Fruit fly (Drosophila melanogaster) whole organism, wandering third instar larva: Measurements from ENCODE around the gene Fuca.

ENCODE experiments used
- Abd-B ChIP-seq: fragments of >200 bp; optimal IDR thresholded peaks from 2 replicates; lab custom pipeline; 2017; ENCODE audit warnings: missing biosample characterization, missing genetic modification characterization
- CG32264 ChIP-seq: fragments of 200-800 bp; sonication (Bioruptor generic); optimal IDR thresholded peaks from 2 replicates; lab custom pipeline; 2016; ENCODE audit warnings: missing biosample characterization, missing genetic modification characterization
- CG9705 ChIP-seq: fragments of 200-800 bp; sonication (Bioruptor generic); optimal IDR thresholded peaks from 2 replicates; lab custom pipeline; 2018; ENCODE audit warnings: missing biosample characterization, mild to moderate bottlenecking, missing genetic modification characterization
- CrebA ChIP-seq: fragments of 200-800 bp; sonication (Bioruptor generic); optimal IDR thresholded peaks from 2 replicates; lab custom pipeline; 2016; ENCODE audit warnings: missing biosample characterization, mild to moderate bottlenecking, missing genetic modification characterization, borderline replicate concordance
- Dif ChIP-seq: fragments of 200-275, 200-300 bp; sonication (Bioruptor generic); optimal IDR thresholded peaks from 2 replicates; lab custom pipeline; 2018; ENCODE audit warnings: missing biosample characterization, missing genetic modification characterization; ENCODE audit not compliant: partially characterized antibody
- GATAd ChIP-seq: sonication (Bioruptor generic); optimal IDR thresholded peaks from 2 replicates; lab custom pipeline; 2016; ENCODE audit warnings: missing biosample characterization, missing genetic modification characterization
- HLH106 ChIP-seq: fragments of 200-800 bp; optimal IDR thresholded peaks from 3 replicates; lab custom pipeline; 2019; ENCODE audit warnings: missing biosample characterization, mild to moderate bottlenecking, missing genetic modification characterization, moderate library complexity
- Hnf4 ChIP-seq: fragments of 200-800 bp; sonication (Bioruptor generic); optimal IDR thresholded peaks from 2 replicates; lab custom pipeline; 2016; ENCODE audit warnings: missing biosample characterization, mild to moderate bottlenecking, missing genetic modification characterization
- Hr78 ChIP-seq: fragments of >200 bp; optimal IDR thresholded peaks from 2 replicates; lab custom pipeline; 2017; ENCODE audit warnings: missing biosample characterization, missing genetic modification characterization
- Hr83 ChIP-seq: fragments of 200-300 bp; sonication (Bioruptor generic); optimal IDR thresholded peaks from 2 replicates; lab custom pipeline; 2016; ENCODE audit warnings: missing biosample characterization, mild to moderate bottlenecking, missing genetic modification characterization, moderate library complexity; ENCODE audit not compliant: poor library complexity, severe bottlenecking
- Jra ChIP-seq: sonication (Bioruptor generic); optimal IDR thresholded peaks from 2 replicates; lab custom pipeline; 2016; ENCODE audit warnings: missing biosample characterization, missing genetic modification characterization
- Mio ChIP-seq: sonication (Bioruptor generic); optimal IDR thresholded peaks from 2 replicates; lab custom pipeline; 2016; ENCODE audit warnings: missing biosample characterization, missing genetic modification characterization
- Myc ChIP-seq: fragments of >200 bp; optimal IDR thresholded peaks from 2 replicates; lab custom pipeline; 2017
- N ChIP-seq: fragments of >200 bp; optimal IDR thresholded peaks from 2 replicates; lab custom pipeline; 2018; ENCODE audit warnings: missing biosample characterization, missing external identifiers, missing genetic modification characterization
- OdsH ChIP-seq: fragments of 200-800 bp; sonication (Bioruptor generic); optimal IDR thresholded peaks from 2 replicates; lab custom pipeline; 2016; ENCODE audit warnings: missing biosample characterization, mild to moderate bottlenecking, missing genetic modification characterization
- Rel ChIP-seq, 2 experiments: fragments of 200-800 bp; sonication (Bioruptor generic) in 1 of 2; optimal IDR thresholded peaks; 2 replicates in 1 of 2; 3 replicates in 1 of 2; lab custom pipeline; 2016 to 2019; ENCODE audit warnings: mild to moderate bottlenecking in 2 of 2, missing biosample characterization in 2 of 2, missing genetic modification characterization in 2 of 2, moderate library complexity in 1 of 2
- Sp1 ChIP-seq: fragments of 200-800 bp; sonication (Bioruptor generic); optimal IDR thresholded peaks from 3 replicates; lab custom pipeline; 2019; ENCODE audit warnings: missing biosample characterization, mild to moderate bottlenecking, missing genetic modification characterization, moderate library complexity
- Vsx2 ChIP-seq: fragments of 200-300, 225-300 bp; sonication (Bioruptor generic); optimal IDR thresholded peaks from 2 replicates; lab custom pipeline; 2018; ENCODE audit warnings: missing biosample characterization, missing genetic modification characterization; ENCODE audit not compliant: partially characterized antibody
- br ChIP-seq: fragments of 200-800 bp; sonication (Bioruptor generic); optimal IDR thresholded peaks from 2 replicates; lab custom pipeline; 2016; ENCODE audit warnings: missing biosample characterization, missing genetic modification characterization
- brk ChIP-seq: fragments of 200-800 bp; sonication (Bioruptor generic); optimal IDR thresholded peaks from 2 replicates; lab custom pipeline; 2016; ENCODE audit warnings: missing biosample characterization, mild to moderate bottlenecking, missing genetic modification characterization
- dl ChIP-seq, 2 experiments: fragments of 175-275, 200-275 bp in 1 of 2; fragments of 200-275 bp in 1 of 2; sonication (Bioruptor generic); optimal IDR thresholded peaks; lab custom pipeline; 2018; ENCODE audit warnings: mild to moderate bottlenecking in 2 of 2, missing biosample characterization in 2 of 2, missing genetic modification characterization in 2 of 2, moderate library complexity in 2 of 2; ENCODE audit not compliant: partially characterized antibody in 2 of 2, insufficient read depth in 1 of 2
- dmrt93B ChIP-seq: fragments of 200-800 bp; sonication (Bioruptor generic); optimal IDR thresholded peaks from 2 replicates; lab custom pipeline; 2018; ENCODE audit warnings: missing biosample characterization, mild to moderate bottlenecking, missing genetic modification characterization
- dsf ChIP-seq: sonication (Bioruptor generic); optimal IDR thresholded peaks from 2 replicates; lab custom pipeline; 2016; ENCODE audit warnings: missing biosample characterization, missing genetic modification characterization, borderline replicate concordance
- ey ChIP-seq: fragments of 200-800 bp; sonication (Bioruptor generic); optimal IDR thresholded peaks from 2 replicates; lab custom pipeline; 2016; ENCODE audit warnings: missing biosample characterization, missing genetic modification characterization
- fru ChIP-seq: fragments of 200-800 bp; sonication (Bioruptor generic); optimal IDR thresholded peaks from 3 replicates; lab custom pipeline; 2016; ENCODE audit warnings: missing biosample characterization, mild to moderate bottlenecking, missing genetic modification characterization
- h ChIP-seq: fragments of 200-800 bp; sonication (Bioruptor generic); optimal IDR thresholded peaks from 3 replicates; lab custom pipeline; 2016; ENCODE audit warnings: missing biosample characterization, mild to moderate bottlenecking, missing genetic modification characterization
- jim ChIP-seq: fragments of 175-275, 200-325 bp; sonication (Bioruptor generic); optimal IDR thresholded peaks from 2 replicates; lab custom pipeline; 2016; ENCODE audit warnings: missing biosample characterization, mild to moderate bottlenecking, missing genetic modification characterization
- lola ChIP-seq: fragments of >200 bp; optimal IDR thresholded peaks from 2 replicates; lab custom pipeline; 2017; ENCODE audit warnings: missing biosample characterization, missing genetic modification characterization
- pan ChIP-seq: fragments of >200 bp; optimal IDR thresholded peaks from 2 replicates; lab custom pipeline; 2017
- rgr ChIP-seq: fragments of 200-800 bp; sonication (Bioruptor generic); optimal IDR thresholded peaks from 3 replicates; lab custom pipeline; 2016; ENCODE audit warnings: missing biosample characterization, mild to moderate bottlenecking, missing genetic modification characterization
- sage ChIP-seq: fragments of 200-800 bp; sonication (Bioruptor generic); optimal IDR thresholded peaks from 2 replicates; lab custom pipeline; 2016; ENCODE audit warnings: missing biosample characterization, mild to moderate bottlenecking, missing genetic modification characterization
- sv ChIP-seq: fragments of 200-800 bp; sonication (Bioruptor generic); optimal IDR thresholded peaks from 3 replicates; lab custom pipeline; 2016; ENCODE audit warnings: missing biosample characterization, missing genetic modification characterization
- tai ChIP-seq: sonication (Bioruptor generic); optimal IDR thresholded peaks from 2 replicates; lab custom pipeline; 2016; ENCODE audit warnings: missing biosample characterization, missing genetic modification characterization
- usp ChIP-seq: fragments of >200 bp; optimal IDR thresholded peaks from 2 replicates; lab custom pipeline; 2017; ENCODE audit warnings: missing biosample characterization, missing genetic modification characterization
- woc ChIP-seq: sonication (Bioruptor generic); optimal IDR thresholded peaks from 2 replicates; lab custom pipeline; 2016; ENCODE audit warnings: missing biosample characterization, mild to moderate bottlenecking, missing genetic modification characterization

Fuca gene

dm6 chr3L:11526644-11527184, 4.2 kb upstream of the Fuca start:
- no peak for TF ChIP-seq dsf (GFP tag; lab: Kevin White, UChicago)
- TF ChIP-seq Jra (GFP tag; lab: Kevin White, UChicago), result no peak
- TF ChIP-seq Sp1 (GFP tag; lab: Kevin White, UChicago), result no peak
- no peak for TF ChIP-seq pan
- no peak for TF ChIP-seq lola (GFP tag; lab: Kevin White, UChicago)
- TF ChIP-seq CrebA (GFP tag; lab: Kevin White, UChicago), result peak; percentile 12
- TF ChIP-seq HLH106 (tag; lab: Kevin White, UChicago), result no peak
- no peak for TF ChIP-seq brk (GFP tag; lab: Kevin White, UChicago)
- TF ChIP-seq ey, result no peak
- no peak for TF ChIP-seq Rel (GFP tag; optimal IDR thresholded peaks at IDR 0.05; lab: Kevin White, UChicago)
- peak; percentile 92 for TF ChIP-seq Rel (tag; optimal IDR thresholded peaks at IDR 0.05; lab: Kevin White, UChicago)
- no peak for TF ChIP-seq woc (GFP tag; lab: Kevin White, UChicago)
- TF ChIP-seq CG9705 (GFP tag; lab: Kevin White, UChicago), result no peak

- TF ChIP-seq N, result no peak
- no peak for TF ChIP-seq dmrt93B (GFP tag; lab: Kevin White, UChicago)
- no peak for TF ChIP-seq Rel (GFP tag; optimal IDR thresholded peaks at IDR 0.05; lab: Kevin White, UChicago)
- TF ChIP-seq Rel (tag; optimal IDR thresholded peaks at IDR 0.05; lab: Kevin White, UChicago), result peak; percentile 69
- TF ChIP-seq HLH106 (tag; lab: Kevin White, UChicago), result no peak
- TF ChIP-seq brk (GFP tag; lab: Kevin White, UChicago), result peak; percentile 19
- no peak for TF ChIP-seq Abd-B (GFP tag; lab: Kevin White, UChicago)
- TF ChIP-seq sv, result no peak
- TF ChIP-seq Mio (GFP tag; lab: Kevin White, UChicago), result no peak
- peak; percentile 6 for TF ChIP-seq Sp1 (GFP tag; lab: Kevin White, UChicago)
- TF ChIP-seq Hr78 (GFP tag; lab: Kevin White, UChicago), result no peak
- peak; percentile 30 for TF ChIP-seq h
- TF ChIP-seq jim (GFP tag; lab: Kevin White, UChicago), result no peak
- no peak for TF ChIP-seq Myc (lab: Kevin White, UChicago)
- TF ChIP-seq OdsH (GFP tag; lab: Kevin White, UChicago), result no peak
- no peak for TF ChIP-seq Hr83 (GFP tag; lab: Kevin White, UChicago)
- no peak for TF ChIP-seq fru (GFP tag; lab: Kevin White, UChicago)
- TF ChIP-seq rgr (GFP tag; lab: Kevin White, UChicago), result no peak
- TF ChIP-seq CG32264 (GFP tag; lab: Kevin White, UChicago), result no peak
- TF ChIP-seq, all 38 proteins: peak for 4
Observed at dm6 chr3L:11525765-11526164, 3.3 kb upstream of the Fuca start.

dm6 chr3L:11523286-11523685, 773 bp upstream of the Fuca start:
- no peak for TF ChIP-seq sage (GFP tag; lab: Kevin White, UChicago)
- TF ChIP-seq h, result no peak
- TF ChIP-seq Dif (GFP tag; lab: Kevin White, UChicago), result peak; percentile 23
- no peak for TF ChIP-seq CrebA (GFP tag; lab: Kevin White, UChicago)
- no peak for TF ChIP-seq dl (GFP tag; optimal IDR thresholded peaks at IDR 0.05; lab: Kevin White, UChicago; ENCODE audit: insufficient read depth in 1 of 2, partially characterized antibody in 2 of 2)
- TF ChIP-seq pan, result no peak
- TF ChIP-seq Myc (lab: Kevin White, UChicago), result peak; percentile 95
- no peak for TF ChIP-seq Hr83 (GFP tag; lab: Kevin White, UChicago)
- TF ChIP-seq OdsH (GFP tag; lab: Kevin White, UChicago), result no peak
- TF ChIP-seq Hr78 (GFP tag; lab: Kevin White, UChicago), result peak; percentile 55
- TF ChIP-seq Vsx2 (GFP tag; lab: Kevin White, UChicago), result peak; percentile 40
- no peak for TF ChIP-seq jim (GFP tag; lab: Kevin White, UChicago)
- peak; percentile 91 for TF ChIP-seq N
- TF ChIP-seq, all 38 proteins: peak for 5

- no peak for TF ChIP-seq Abd-B (GFP tag; lab: Kevin White, UChicago)
- TF ChIP-seq Hnf4 (GFP tag; lab: Kevin White, UChicago), result no peak
- TF ChIP-seq br, result no peak
- no peak for TF ChIP-seq fru (GFP tag; lab: Kevin White, UChicago)
- no peak for TF ChIP-seq Hr83 (GFP tag; lab: Kevin White, UChicago)
- no peak for TF ChIP-seq usp (GFP tag; lab: Kevin White, UChicago)
- TF ChIP-seq OdsH (GFP tag; lab: Kevin White, UChicago), result no peak
- no peak for TF ChIP-seq pan
- TF ChIP-seq HLH106 (tag; lab: Kevin White, UChicago), result no peak
- TF ChIP-seq GATAd, result no peak
- TF ChIP-seq Myc (lab: Kevin White, UChicago), result no peak
- TF ChIP-seq tai (GFP tag; lab: Kevin White, UChicago), result no peak
- no peak for TF ChIP-seq CG9705 (GFP tag; lab: Kevin White, UChicago)
- TF ChIP-seq Sp1 (GFP tag; lab: Kevin White, UChicago), result no peak
- TF ChIP-seq woc (GFP tag; lab: Kevin White, UChicago), result no peak
- no peak for TF ChIP-seq Rel (GFP tag; optimal IDR thresholded peaks at IDR 0.05; lab: Kevin White, UChicago)
- TF ChIP-seq Rel (tag; optimal IDR thresholded peaks at IDR 0.05; lab: Kevin White, UChicago), result no peak
- no peak for TF ChIP-seq CG32264 (GFP tag; lab: Kevin White, UChicago)
- TF ChIP-seq Dif (GFP tag; lab: Kevin White, UChicago), result no peak
Observed at dm6 chr3L:11516229-11516628, 6.3 kb downstream of the Fuca start.
